Fruit fly (Drosophila melanogaster) whole organism: ENCODE data around the gene CG6695.

ENCODE experiments used
- Dll ChIP-seq: fragments of >200 bp; optimal IDR thresholded peaks from 2 replicates; lab custom pipeline; 2017
- EcR ChIP-seq, 2 experiments: fragments of >200 bp; optimal IDR thresholded peaks; 2 replicates each; lab custom pipeline; 2017; ENCODE audit warnings: missing biosample characterization in 2 of 2, missing genetic modification characterization in 2 of 2, missing genetic modification reagents in 2 of 2
- pan ChIP-seq: fragments of >200 bp; optimal IDR thresholded peaks from 2 replicates; lab custom pipeline; 2017
- psq ChIP-seq: fragments of >200 bp; optimal IDR thresholded peaks from 2 replicates; lab custom pipeline; 2017
- usp ChIP-seq: fragments of >200 bp; optimal IDR thresholded peaks from 2 replicates; lab custom pipeline; 2017; ENCODE audit warnings: missing biosample characterization, missing genetic modification characterization, mixed read lengths

- TF ChIP-seq EcR (GFP tag; optimal IDR thresholded peaks at IDR 0.05; lab: Kevin White, UChicago) = no peak
- TF ChIP-seq usp (GFP tag; lab: Kevin White, UChicago) = no peak
- no peak for TF ChIP-seq psq (lab: Kevin White, UChicago)
- peak; percentile 68 for TF ChIP-seq Dll (lab: Kevin White, UChicago)
- TF ChIP-seq pan = no peak
These were observed 12.7 kb downstream of the CG6695 start for dm6 chr3R:24667538-24668207.
